Fruit fly (Drosophila melanogaster) whole organism, embryonic: ENCODE data around the gene bab1.
A peak's percentile ranks its signal among the peaks of the same experiment; 100 is the strongest.

Experiments
- Antp ChIP-seq: fragments of 200-800 bp; sonication (Bioruptor generic); optimal IDR thresholded peaks from 3 replicates; lab custom pipeline; 2016; ENCODE audit warnings: missing biosample characterization, missing genetic modification characterization
- Atf-2 ChIP-seq: fragments of 200-800 bp; sonication (Bioruptor generic); optimal IDR thresholded peaks from 2 replicates; lab custom pipeline; 2016; ENCODE audit warnings: missing biosample characterization, missing genetic modification characterization
- CG10321 ChIP-seq: fragments of 200-800 bp; sonication (Bioruptor generic); IDR thresholded peaks from 2 replicates; pipeline ENCODE4 v1.3.6; 2022; ENCODE audit warnings: missing biosample characterization, missing genetic modification characterization
- CG10654 ChIP-seq: fragments of 200-800 bp; sonication (Bioruptor generic); optimal IDR thresholded peaks from 2 replicates; lab custom pipeline; 2016; ENCODE audit warnings: missing biosample characterization, missing genetic modification characterization
- CG11696 ChIP-seq: fragments of 200-800 bp; sonication (Bioruptor generic); IDR thresholded peaks from 2 replicates; pipeline ENCODE4 v1.3.6; 2022; ENCODE audit warnings: missing biosample characterization, missing genetic modification characterization
- CG12155 ChIP-seq: fragments of 200-800 bp; sonication (Bioruptor generic); optimal IDR thresholded peaks from 3 replicates; lab custom pipeline; 2016; ENCODE audit warnings: missing biosample characterization, missing genetic modification characterization
- CG12219 ChIP-seq: fragments of 200-800 bp; sonication (Bioruptor generic); optimal IDR thresholded peaks from 3 replicates; lab custom pipeline; 2018; ENCODE audit warnings: missing biosample characterization, mild to moderate bottlenecking, missing genetic modification characterization
- CG12391 ChIP-seq: fragments of 200-800 bp; sonication (Bioruptor generic); optimal IDR thresholded peaks from 3 replicates; lab custom pipeline; 2018; ENCODE audit warnings: missing biosample characterization, mild to moderate bottlenecking, missing genetic modification characterization, moderate library complexity
- CG12942 ChIP-seq: fragments of 200-800 bp; sonication (Bioruptor generic); optimal IDR thresholded peaks from 3 replicates; lab custom pipeline; 2016; ENCODE audit warnings: missing biosample characterization, missing genetic modification characterization
- CG15269 ChIP-seq: fragments of 200-800 bp; sonication (Bioruptor generic); optimal IDR thresholded peaks from 2 replicates; lab custom pipeline; 2018; ENCODE audit warnings: missing biosample characterization, mild to moderate bottlenecking, missing genetic modification characterization, moderate library complexity
- CG15696 ChIP-seq: fragments of 200-800 bp; sonication (Bioruptor generic); optimal IDR thresholded peaks from 2 replicates; lab custom pipeline; 2019; ENCODE audit warnings: missing biosample characterization, mild to moderate bottlenecking, missing genetic modification characterization, moderate library complexity
- CG17568 ChIP-seq: fragments of 200-800 bp; sonication (Bioruptor generic); optimal IDR thresholded peaks from 2 replicates; lab custom pipeline; 2018; ENCODE audit warnings: missing biosample characterization, mild to moderate bottlenecking, missing genetic modification characterization, moderate library complexity
- CG17612 ChIP-seq: fragments of 200-800 bp; sonication (Bioruptor generic); IDR thresholded peaks from 2 replicates; pipeline ENCODE4 v1.3.6; 2022; ENCODE audit warnings: missing biosample characterization, missing genetic modification characterization
- CG2199 ChIP-seq: fragments of 200-800 bp; sonication (Bioruptor generic); IDR thresholded peaks from 3 replicates; pipeline ENCODE4 v1.3.6; 2022; ENCODE audit warnings: missing biosample characterization, missing genetic modification characterization
- CG31224 ChIP-seq: fragments of 200-800 bp; sonication (Bioruptor generic); IDR thresholded peaks from 2 replicates; pipeline ENCODE4 v1.3.6; 2022; ENCODE audit warnings: missing biosample characterization, missing genetic modification characterization
- CG31365 ChIP-seq: fragments of 200-800 bp; sonication (Bioruptor generic); optimal IDR thresholded peaks from 2 replicates; lab custom pipeline; 2018; ENCODE audit warnings: missing biosample characterization, mild to moderate bottlenecking, missing genetic modification characterization
- CG6813 ChIP-seq: fragments of 200-800 bp; sonication (Bioruptor generic); optimal IDR thresholded peaks from 2 replicates; lab custom pipeline; 2017; ENCODE audit warnings: missing biosample characterization, missing genetic modification characterization, mild to moderate bottlenecking, moderate library complexity, missing genetic modification reagents
- CG6854 ChIP-seq: fragments of 200-800 bp; sonication (Bioruptor generic); optimal IDR thresholded peaks from 3 replicates; lab custom pipeline; 2017; ENCODE audit warnings: missing biosample characterization, mild to moderate bottlenecking, missing genetic modification characterization
- CG7928 ChIP-seq: fragments of 200-800 bp; sonication (Bioruptor generic); optimal IDR thresholded peaks from 2 replicates; lab custom pipeline; 2017; ENCODE audit warnings: missing biosample characterization, mild to moderate bottlenecking, missing genetic modification characterization
- CG8388 ChIP-seq: fragments of 200-800 bp; sonication (Bioruptor generic); optimal IDR thresholded peaks from 2 replicates; lab custom pipeline; 2019; ENCODE audit warnings: missing biosample characterization, mild to moderate bottlenecking, missing genetic modification characterization, moderate library complexity
- CG8478 ChIP-seq: fragments of >200 bp; optimal IDR thresholded peaks from 2 replicates; lab custom pipeline; 2018
- CG8765 ChIP-seq: fragments of 200-800 bp; sonication (Bioruptor generic); IDR thresholded peaks from 2 replicates; pipeline ENCODE4 v1.3.6; 2022; ENCODE audit warnings: missing biosample characterization, missing genetic modification characterization
- CG8944 ChIP-seq: fragments of 200-800 bp; sonication (Bioruptor generic); optimal IDR thresholded peaks from 3 replicates; lab custom pipeline; 2016; ENCODE audit warnings: missing biosample characterization, missing genetic modification characterization
- CG9817 ChIP-seq: fragments of 200-800 bp; sonication (Bioruptor generic); optimal IDR thresholded peaks from 2 replicates; lab custom pipeline; 2018; ENCODE audit warnings: missing biosample characterization, mild to moderate bottlenecking, missing genetic modification characterization, moderate library complexity
- Deaf1 ChIP-seq: fragments of 200-800 bp; optimal IDR thresholded peaks from 3 replicates; lab custom pipeline; 2019; ENCODE audit warnings: missing biosample characterization, mild to moderate bottlenecking, missing genetic modification characterization, moderate library complexity
- E2f2 ChIP-seq: fragments of 200-800 bp; sonication (Bioruptor generic); IDR thresholded peaks from 2 replicates; pipeline ENCODE4 v1.3.6; 2022; ENCODE audit warnings: missing biosample characterization, missing genetic modification characterization
- Eip74EF ChIP-seq, 2 experiments: fragments of 200-800 bp in 1 of 2; fragments of >200 bp in 1 of 2; sonication (Bioruptor generic) in 1 of 2; optimal IDR thresholded peaks; 2 replicates each; lab custom pipeline; 2017 to 2019; ENCODE audit warnings: missing biosample characterization in 2 of 2, missing genetic modification characterization in 2 of 2, mild to moderate bottlenecking in 1 of 2, moderate library complexity in 1 of 2
- Gsc ChIP-seq: fragments of 200-800 bp; sonication (Bioruptor generic); IDR thresholded peaks from 2 replicates; pipeline ENCODE4 v1.3.6; 2022; ENCODE audit warnings: missing biosample characterization, missing genetic modification characterization
- Mrtf ChIP-seq: fragments of 200-800 bp; sonication (Bioruptor generic); IDR thresholded peaks from 3 replicates; pipeline ENCODE4 v1.3.6; 2022; ENCODE audit warnings: missing biosample characterization, missing genetic modification characterization
- NC2α ChIP-seq: fragments of 200-800 bp; sonication (Bioruptor generic); optimal IDR thresholded peaks from 2 replicates; lab custom pipeline; 2016; ENCODE audit warnings: missing biosample characterization, missing genetic modification characterization
- NK7.1 ChIP-seq: fragments of 200-800 bp; sonication (Bioruptor generic); optimal IDR thresholded peaks from 3 replicates; lab custom pipeline; 2016; ENCODE audit warnings: missing biosample characterization, missing genetic modification characterization
- Neu2 ChIP-seq: fragments of 200-800 bp; sonication (Bioruptor generic); optimal IDR thresholded peaks from 3 replicates; lab custom pipeline; 2016; ENCODE audit warnings: missing biosample characterization, missing genetic modification characterization, borderline replicate concordance
- Rx ChIP-seq: fragments of 200-800 bp; sonication (Bioruptor generic); IDR thresholded peaks from 2 replicates; pipeline ENCODE4 v1.3.6; 2022; ENCODE audit warnings: missing biosample characterization, missing genetic modification characterization
- Sox102F ChIP-seq: fragments of 200-800 bp; sonication (Bioruptor generic); optimal IDR thresholded peaks from 2 replicates; lab custom pipeline; 2018; ENCODE audit warnings: missing biosample characterization, mild to moderate bottlenecking, missing genetic modification characterization, moderate library complexity
- Sry-δ ChIP-seq: fragments of 200-800 bp; sonication (Bioruptor generic); optimal IDR thresholded peaks from 2 replicates; lab custom pipeline; 2016; ENCODE audit warnings: missing biosample characterization, missing genetic modification characterization
- Stat92E ChIP-seq, 3 experiments: fragments of >200 bp in 2 of 3; fragments of 200-800 bp in 1 of 3; sonication (Bioruptor generic) in 1 of 3; optimal IDR thresholded peaks; 2 replicates each; lab custom pipeline; 2017 to 2019; ENCODE audit warnings: missing biosample characterization in 3 of 3, missing genetic modification characterization in 3 of 3, mild to moderate bottlenecking in 1 of 3, moderate library complexity in 1 of 3
- bigmax ChIP-seq: fragments of 200-800 bp; sonication (Bioruptor generic); optimal IDR thresholded peaks from 2 replicates; lab custom pipeline; 2018; ENCODE audit warnings: missing biosample characterization, mild to moderate bottlenecking, missing genetic modification characterization
- ci ChIP-seq: fragments of 200-800 bp; sonication (Bioruptor generic); IDR thresholded peaks from 3 replicates; pipeline ENCODE4 v1.3.6; 2022; ENCODE audit warnings: missing biosample characterization, missing genetic modification characterization
- danr ChIP-seq: fragments of 200-800 bp; sonication (Bioruptor generic); IDR thresholded peaks from 2 replicates; pipeline ENCODE4 v1.3.6; 2022; ENCODE audit warnings: missing biosample characterization, missing genetic modification characterization
- dmrt11E ChIP-seq: fragments of 200-800 bp; sonication (Bioruptor generic); optimal IDR thresholded peaks from 3 replicates; lab custom pipeline; 2018; ENCODE audit warnings: missing biosample characterization, mild to moderate bottlenecking, missing genetic modification characterization, moderate library complexity
- dysf ChIP-seq: fragments of 200-800 bp; sonication (Bioruptor generic); IDR thresholded peaks from 3 replicates; pipeline ENCODE4 v1.3.6; 2022; ENCODE audit warnings: missing biosample characterization, missing genetic modification characterization
- exex ChIP-seq: fragments of 200-800 bp; sonication (Bioruptor generic); optimal IDR thresholded peaks from 4 replicates; lab custom pipeline; 2018; ENCODE audit warnings: missing biosample characterization, mild to moderate bottlenecking, missing genetic modification characterization, moderate library complexity
- gcm2 ChIP-seq: fragments of 200-800 bp; sonication (Bioruptor generic); optimal IDR thresholded peaks from 2 replicates; lab custom pipeline; 2016; ENCODE audit warnings: missing biosample characterization, missing genetic modification characterization
- grn ChIP-seq: fragments of 200-800 bp; sonication (Bioruptor generic); optimal IDR thresholded peaks from 3 replicates; lab custom pipeline; 2017; ENCODE audit warnings: missing biosample characterization, missing genetic modification characterization
- hbn ChIP-seq: fragments of 200-800 bp; sonication (Bioruptor generic); IDR thresholded peaks from 2 replicates; pipeline ENCODE4 v1.3.6; 2022; ENCODE audit warnings: missing biosample characterization, missing genetic modification characterization; ENCODE audit not compliant: partially characterized antibody
- kni ChIP-seq: fragments of 200-800 bp; sonication (Bioruptor generic); optimal IDR thresholded peaks from 3 replicates; lab custom pipeline; 2017; ENCODE audit warnings: mild to moderate bottlenecking, missing biosample characterization, missing genetic modification reagents, missing genetic modification characterization
- maf-S ChIP-seq: fragments of 200-800 bp; sonication (Bioruptor generic); optimal IDR thresholded peaks from 2 replicates; lab custom pipeline; 2016; ENCODE audit warnings: missing biosample characterization, missing genetic modification characterization
- mld ChIP-seq: fragments of 200-800 bp; sonication (Bioruptor generic); IDR thresholded peaks from 3 replicates; pipeline ENCODE4 v1.3.6; 2022; ENCODE audit warnings: missing biosample characterization, missing genetic modification characterization; ENCODE audit not compliant: partially characterized antibody
- org-1 ChIP-seq: fragments of 200-800 bp; sonication (Bioruptor generic); optimal IDR thresholded peaks from 2 replicates; lab custom pipeline; 2017; ENCODE audit warnings: missing biosample characterization, missing genetic modification characterization
- zen ChIP-seq: fragments of 200-800 bp; sonication (Bioruptor generic); optimal IDR thresholded peaks from 3 replicates; lab custom pipeline; 2018; ENCODE audit warnings: missing biosample characterization, mild to moderate bottlenecking, missing genetic modification characterization, moderate library complexity

bab1 gene

dm6 chr3L:1086305-1086733 lies 14.6 kb downstream of the bab1 start (continued):
- TF ChIP-seq zen (tag; lab: Kevin White, UChicago) = peak; percentile 24
- TF ChIP-seq bigmax (GFP tag; lab: Kevin White, UChicago) = peak; percentile 17
- TF ChIP-seq CG12219 (GFP tag; lab: Kevin White, UChicago) = peak; percentile 68
- TF ChIP-seq CG8765 (GFP tag; lab: Robert Waterston, UW) = no peak
- TF ChIP-seq CG15696 (tag; lab: Kevin White, UChicago) = peak; percentile 83
- no peak for TF ChIP-seq Sry-δ (GFP tag; lab: Kevin White, UChicago)
- no peak for TF ChIP-seq CG10321 (GFP tag; lab: Robert Waterston, UW)
- peak; percentile 79 for TF ChIP-seq org-1 (GFP tag; lab: Kevin White, UChicago)
- TF ChIP-seq gcm2 = no peak
- TF ChIP-seq Neu2 (GFP tag; lab: Kevin White, UChicago) = no peak
- TF ChIP-seq Deaf1 (tag; lab: Kevin White, UChicago) = peak; percentile 24
- TF ChIP-seq CG31224 (GFP tag; lab: Robert Waterston, UW) = 0 out of 2 replicates have a peak, but pooled peaks have one; percentile 24
- peak; percentile 88 for TF ChIP-seq CG17568 (GFP tag; lab: Kevin White, UChicago)
- peak; percentile 55 for TF ChIP-seq CG6854 (GFP tag; lab: Kevin White, UChicago)
- peak; percentile 71 for TF ChIP-seq CG31365 (tag; lab: Kevin White, UChicago)
- 0 out of 2 replicates have a peak, but pooled peaks have one; percentile 11 for TF ChIP-seq Rx (GFP tag; lab: Robert Waterston, UW)
- no peak for TF ChIP-seq Antp (GFP tag; lab: Kevin White, UChicago)
- TF ChIP-seq Sox102F (GFP tag; lab: Kevin White, UChicago) = peak; percentile 67
- peak; percentile 93 for TF ChIP-seq CG6813 (GFP tag; lab: Kevin White, UChicago)
- TF ChIP-seq Atf-2 (GFP tag; lab: Kevin White, UChicago) = no peak
- TF ChIP-seq CG12391 (tag; lab: Kevin White, UChicago) = peak; percentile 58
- TF ChIP-seq CG7928 (GFP tag; lab: Kevin White, UChicago) = peak; percentile 58
- TF ChIP-seq Stat92E (GFP tag; optimal IDR thresholded peaks at IDR 0.05; lab: Kevin White, UChicago) = no peak
- peak; percentile 50 for TF ChIP-seq CG12942 (GFP tag; lab: Kevin White, UChicago)
- peak; percentile 60 for TF ChIP-seq CG15269 (tag; lab: Kevin White, UChicago)
- no peak for TF ChIP-seq CG8478 (lab: Kevin White, UChicago)
- no peak for TF ChIP-seq mld (GFP tag; lab: Robert Waterston, UW)
- peak; percentile 71 for TF ChIP-seq CG9817 (tag; lab: Kevin White, UChicago)
- TF ChIP-seq CG11696 (GFP tag; lab: Robert Waterston, UW) = peak; percentile 34; the same call in 1 of the 2 replicates
- TF ChIP-seq dmrt11E (tag; lab: Kevin White, UChicago) = peak; percentile 75
- peak; percentile 51; the same call in 1 of the 2 replicates for TF ChIP-seq E2f2 (GFP tag; lab: Robert Waterston, UW)
- no peak for TF ChIP-seq Gsc (GFP tag; lab: Robert Waterston, UW)
- no peak for TF ChIP-seq hbn
- peak; percentile 78 for TF ChIP-seq grn (GFP tag; lab: Kevin White, UChicago)
- TF ChIP-seq ci (GFP tag; lab: Robert Waterston, UW) = peak; percentile 89
- peak; percentile 59; the same call in 2 of the 3 replicates for TF ChIP-seq dysf (GFP tag; lab: Robert Waterston, UW)
- no peak for TF ChIP-seq CG12155 (GFP tag; lab: Kevin White, UChicago)
- TF ChIP-seq CG2199 (GFP tag; lab: Robert Waterston, UW) = 0 out of 3 replicates have a peak, but pooled peaks have one; percentile 32
- TF ChIP-seq Mrtf (GFP tag; lab: Robert Waterston, UW) = 0 out of 3 replicates have a peak, but pooled peaks have one; percentile 25
- peak; percentile 79 for TF ChIP-seq kni (GFP tag; lab: Kevin White, UChicago)
- no peak for TF ChIP-seq CG17612 (GFP tag; lab: Robert Waterston, UW)
- TF ChIP-seq NC2α = no peak
- no peak for TF ChIP-seq maf-S
- TF ChIP-seq CG8944 (GFP tag; lab: Kevin White, UChicago) = no peak
- peak; percentile 37; the same call in 1 of the 2 replicates for TF ChIP-seq danr (GFP tag; lab: Robert Waterston, UW)
- peak; percentile 68 for TF ChIP-seq CG10654 (GFP tag; lab: Kevin White, UChicago)
- peak; percentile 42 for TF ChIP-seq CG8388 (GFP tag; lab: Kevin White, UChicago)
- TF ChIP-seq NK7.1 (GFP tag; lab: Kevin White, UChicago) = no peak
- TF ChIP-seq exex (tag; lab: Kevin White, UChicago) = peak; percentile 26
- peak in 1 of 2 experiments; percentile 46 for TF ChIP-seq Eip74EF (GFP tag; optimal IDR thresholded peaks at IDR 0.05; lab: Kevin White, UChicago)
